Worm (Caenorhabditis elegans) whole organism, L3 larva: ENCODE results near the gene col-149.
A peak's percentile ranks its signal among the peaks of the same experiment; 100 is the strongest.

ENCODE experiments used
- R02D3.7 ChIP-seq: fragments of 150-350 bp; optimal IDR thresholded peaks from 2 replicates; lab custom pipeline; 2014; ENCODE audit warnings: missing biosample characterization, missing genetic modification characterization
- ZK546.5 ChIP-seq: sonication (generic microtip); optimal IDR thresholded peaks from 2 replicates; lab custom pipeline; 2017; ENCODE audit warnings: missing biosample characterization, missing genetic modification characterization
- aly-2 ChIP-seq: fragments of 150-350 bp; optimal IDR thresholded peaks from 2 replicates; lab custom pipeline; 2014; ENCODE audit warnings: missing biosample characterization, missing genetic modification characterization
- ceh-28 ChIP-seq: fragments of 150-350 bp; optimal IDR thresholded peaks from 2 replicates; lab custom pipeline; 2014; ENCODE audit warnings: missing biosample characterization, missing genetic modification reagents, missing genetic modification characterization
- ceh-82 ChIP-seq: fragments of 150-350 bp; optimal IDR thresholded peaks from 2 replicates; lab custom pipeline; 2014; ENCODE audit warnings: missing biosample characterization, missing genetic modification characterization
- egl-27 ChIP-seq: sonication (generic microtip); optimal IDR thresholded peaks from 4 replicates; lab custom pipeline; 2017; ENCODE audit warnings: missing biosample characterization, missing genetic modification reagents, missing genetic modification characterization
- elt-1 ChIP-seq: fragments of 150-350 bp; optimal IDR thresholded peaks from 2 replicates; lab custom pipeline; 2014; ENCODE audit warnings: missing biosample characterization, missing genetic modification characterization
- elt-2 ChIP-seq: sonication (generic microtip); optimal IDR thresholded peaks from 2 replicates; lab custom pipeline; 2016; ENCODE audit warnings: missing genetic modification reagents, mild to moderate bottlenecking, missing genetic modification characterization, missing compliant biosample characterization
- elt-3 ChIP-seq, 3 experiments: fragments of 150-350 bp in 1 of 3; sonication (generic microtip) in 2 of 3; optimal IDR thresholded peaks; 2 replicates in 2 of 3; 4 replicates in 1 of 3; lab custom pipeline; 2014 to 2017; ENCODE audit warnings: missing biosample characterization in 3 of 3, missing genetic modification characterization in 3 of 3
- eor-1 ChIP-seq, 2 experiments: fragments of 150-350 bp; optimal IDR thresholded peaks; 2 replicates each; lab custom pipeline; 2014 to 2018; ENCODE audit warnings: missing biosample characterization in 2 of 2, missing genetic modification characterization in 2 of 2
- fkh-10 ChIP-seq: sonication (generic microtip); optimal IDR thresholded peaks from 2 replicates; lab custom pipeline; 2017; ENCODE audit warnings: missing biosample characterization, missing genetic modification reagents, missing genetic modification characterization
- hmg-11 ChIP-seq: sonication (generic microtip); optimal IDR thresholded peaks from 2 replicates; lab custom pipeline; 2016; ENCODE audit warnings: missing genetic modification characterization, missing compliant biosample characterization
- jun-1 ChIP-seq: fragments of 150-350 bp; optimal IDR thresholded peaks from 2 replicates; lab custom pipeline; 2014; ENCODE audit warnings: missing biosample characterization, missing genetic modification reagents, missing genetic modification characterization
- mdl-1 ChIP-seq: fragments of 150-350 bp; optimal IDR thresholded peaks from 2 replicates; lab custom pipeline; 2014; ENCODE audit warnings: missing biosample characterization, missing genetic modification characterization
- mml-1 ChIP-seq: fragments of 150-350 bp; sonication (generic microtip); optimal IDR thresholded peaks from 3 replicates; lab custom pipeline; 2014; ENCODE audit warnings: missing biosample characterization, missing genetic modification characterization
- nfya-1 ChIP-seq: sonication (generic microtip); optimal IDR thresholded peaks from 2 replicates; lab custom pipeline; 2017; ENCODE audit warnings: missing genetic modification characterization, mild to moderate bottlenecking, missing compliant biosample characterization, antibody characterized with exemption, moderate library complexity; ENCODE audit not compliant: insufficient read depth
- nhr-11 ChIP-seq: fragments of 150-350 bp; optimal IDR thresholded peaks from 2 replicates; lab custom pipeline; 2014; ENCODE audit warnings: missing biosample characterization, missing genetic modification characterization
- nhr-23 ChIP-seq: fragments of 150-350 bp; optimal IDR thresholded peaks from 2 replicates; lab custom pipeline; 2014; ENCODE audit warnings: missing biosample characterization, missing genetic modification reagents, missing genetic modification characterization
- nhr-43 ChIP-seq: sonication (generic microtip); optimal IDR thresholded peaks from 2 replicates; lab custom pipeline; 2016; ENCODE audit warnings: mild to moderate bottlenecking, missing genetic modification characterization, missing compliant biosample characterization; ENCODE audit not compliant: poor library complexity, severe bottlenecking
- nhr-77 ChIP-seq: fragments of 150-350 bp; optimal IDR thresholded peaks from 2 replicates; lab custom pipeline; 2014; ENCODE audit warnings: missing biosample characterization, missing genetic modification characterization
- pha-4 ChIP-seq: fragments of 150-350 bp; optimal IDR thresholded peaks from 2 replicates; lab custom pipeline; 2014; ENCODE audit warnings: missing biosample characterization, missing genetic modification reagents, missing genetic modification characterization
- pqm-1 ChIP-seq: fragments of 150-350 bp; optimal IDR thresholded peaks from 2 replicates; lab custom pipeline; 2017; ENCODE audit warnings: missing biosample characterization, missing genetic modification characterization, inconsistent platforms
- sea-2 ChIP-seq: fragments of 150-350 bp; sonication (generic microtip); optimal IDR thresholded peaks from 4 replicates; lab custom pipeline; 2014; ENCODE audit warnings: missing biosample characterization, missing genetic modification reagents, missing genetic modification characterization
- skn-1 ChIP-seq: fragments of 150-350 bp; optimal IDR thresholded peaks from 2 replicates; lab custom pipeline; 2014; ENCODE audit warnings: missing biosample characterization, missing genetic modification characterization
- snpc-4 ChIP-seq: fragments of 150-350 bp; optimal IDR thresholded peaks from 2 replicates; lab custom pipeline; 2014; ENCODE audit warnings: missing biosample characterization, missing genetic modification characterization
- unc-39 ChIP-seq: sonication (generic microtip); optimal IDR thresholded peaks from 4 replicates; lab custom pipeline; 2017; ENCODE audit warnings: missing biosample characterization, missing genetic modification characterization
- unc-62 ChIP-seq: fragments of 150-350 bp; sonication (generic microtip); optimal IDR thresholded peaks from 4 replicates; lab custom pipeline; 2014; ENCODE audit warnings: missing biosample characterization, missing genetic modification reagents, missing genetic modification characterization
- zag-1 ChIP-seq: fragments of 150-350 bp; optimal IDR thresholded peaks from 2 replicates; lab custom pipeline; 2014; ENCODE audit warnings: missing biosample characterization, missing genetic modification characterization
- ztf-4 ChIP-seq: fragments of 150-350 bp; optimal IDR thresholded peaks from 2 replicates; lab custom pipeline; 2014; ENCODE audit warnings: missing biosample characterization, missing genetic modification characterization

Gene col-149

ce11 chrV:10273837-10274236, 18.8 kb downstream of the col-149 start:
- TF ChIP-seq nhr-43 (tag; lab: Kevin White, UChicago) (no peak), ceh-28 (tag; lab: Kevin White, UChicago) (peak; percentile 56), hmg-11 (peak; percentile 76), nhr-11 (tag; lab: Kevin White, UChicago) (peak; percentile 46), nfya-1 (peak; percentile 77), elt-1 (tag; lab: Kevin White, UChicago) (peak; percentile 67), ztf-4 (tag; lab: Kevin White, UChicago) (no peak), fkh-10 (GFP tag; lab: Kevin White, UChicago) (peak; percentile 85), mdl-1 (tag; lab: Kevin White, UChicago) (no peak), jun-1 (tag; lab: Kevin White, UChicago) (no peak), snpc-4 (tag; lab: Kevin White, UChicago) (peak; percentile 55), unc-62 (GFP tag; lab: Kevin White, UChicago) (peak; percentile 81), skn-1 (no peak), sea-2 (peak; percentile 64)

- TF ChIP-seq ZK546.5 (tag; lab: Kevin White, UChicago) (no peak), skn-1 (no peak), pqm-1 (tag; lab: Kevin White, UChicago) (no peak), zag-1 (tag; lab: Kevin White, UChicago) (no peak)
Observed at ce11 chrV:10270214-10270613, 22.5 kb downstream of the col-149 start, which contains the start of gene ric-4. ric-4 (minus strand) TSS chrV:10270314.

ce11 chrV:10266050-10266449, 26.6 kb downstream of the col-149 start:
- TF ChIP-seq nhr-77 (tag; lab: Kevin White, UChicago) (no peak), ZK546.5 (tag; lab: Kevin White, UChicago) (no peak), egl-27 (tag; lab: Kevin White, UChicago) (no peak), ztf-4 (tag; lab: Kevin White, UChicago) (no peak), mml-1 (tag; lab: Kevin White, UChicago) (no peak)
- TF ChIP-seq, all 47 proteins: peak for 0

- TF ChIP-seq snpc-4 (tag; lab: Kevin White, UChicago) (no peak), pha-4 (peak; percentile 58)
Observed at ce11 chrV:10265019-10265418, 27.6 kb downstream of the col-149 start.

ce11 chrV:10260460-10260859, 32.2 kb downstream of the col-149 start, which contains the start of gene sri-18:
sri-18 (minus strand) TSS chrV:10260560.
- TF ChIP-seq R02D3.7 (tag; lab: Kevin White, UChicago) (no peak), ceh-82 (tag; lab: Kevin White, UChicago) (no peak), elt-3 (tag; optimal IDR thresholded peaks at IDR 0.05; lab: Kevin White, UChicago) (no peak), unc-39 (tag; lab: Kevin White, UChicago) (no peak), ceh-28 (tag; lab: Kevin White, UChicago) (no peak), egl-27 (tag; lab: Kevin White, UChicago) (no peak), eor-1 (tag; optimal IDR thresholded peaks at IDR 0.05; lab: Kevin White, UChicago) (no peak), mml-1 (tag; lab: Kevin White, UChicago) (no peak), nhr-23 (tag; lab: Kevin White, UChicago) (no peak)
- TF ChIP-seq, all 47 proteins: peak for 0

ce11 chrV:10256050-10256449, 36.6 kb downstream of the col-149 start, which contains the start of gene nhr-232:
nhr-232 (plus strand) TSS chrV:10256170.
- TF ChIP-seq aly-2 (tag; lab: Kevin White, UChicago), result no peak
- peak; percentile 70 for TF ChIP-seq pha-4
- no peak for TF ChIP-seq zag-1 (tag; lab: Kevin White, UChicago)
- no peak for TF ChIP-seq nhr-23 (tag; lab: Kevin White, UChicago)
- TF ChIP-seq elt-2 (tag; lab: Kevin White, UChicago), result peak; percentile 81
- peak; percentile 84 for TF ChIP-seq pqm-1 (tag; lab: Kevin White, UChicago)
- TF ChIP-seq jun-1 (tag; lab: Kevin White, UChicago), result peak; percentile 27
